Worm (Caenorhabditis elegans): ENCODE results near the gene clec-232.

- no peak for TF ChIP-seq attf-5 (GFP tag; optimal IDR thresholded peaks at IDR 0.05)
- no peak for TF ChIP-seq unc-62 (GFP tag; optimal IDR thresholded peaks at IDR 0.05)
- TF ChIP-seq dpff-1 (tag; optimal IDR thresholded peaks at IDR 0.05), result no peak
- no peak for TF ChIP-seq chd-7 (tag; optimal IDR thresholded peaks at IDR 0.05)
- peak; percentile 59 for TF ChIP-seq efl-1 (GFP tag; optimal IDR thresholded peaks at IDR 0.05)
- TF ChIP-seq F39B2.1 (GFP tag; IDR thresholded peaks at IDR 0.05), result no peak
- TF ChIP-seq F49E8.2 (tag; optimal IDR thresholded peaks at IDR 0.05; ENCODE audit: insufficient read depth), result no peak
- no peak for TF ChIP-seq snpc-4 (GFP tag; optimal IDR thresholded peaks at IDR 0.05)
- no peak for TF ChIP-seq snpc-4 (tag; optimal IDR thresholded peaks at IDR 0.05)
- TF ChIP-seq T26A5.8 (tag; optimal IDR thresholded peaks at IDR 0.05), result no peak
- TF ChIP-seq rpc-1 (optimal IDR thresholded peaks at IDR 0.05), result no peak
- TF ChIP-seq rpc-1 (tag; optimal IDR thresholded peaks at IDR 0.05), result no peak
- TF ChIP-seq D2030.7 (GFP tag; IDR thresholded peaks at IDR 0.05), result no peak
- no peak for TF ChIP-seq pbrm-1 (GFP tag; IDR thresholded peaks at IDR 0.05)
Measured at ce11 chrV:16022600-16022999, 46.7 kb downstream of the clec-232 start.

Measured in whole organism, young adult.